Worm (Caenorhabditis elegans): ENCODE results near the gene F01D5.7.

- TF ChIP-seq unc-62 (GFP tag; optimal IDR thresholded peaks at IDR 0.05) (no peak), pha-4 (tag; optimal IDR thresholded peaks at IDR 0.05) (no peak), snpc-4 (tag; optimal IDR thresholded peaks at IDR 0.05) (no peak), elt-1 (tag; optimal IDR thresholded peaks at IDR 0.05; ENCODE audit: borderline replicate concordance, insufficient read depth) (no peak), flh-1 (GFP tag; optimal IDR thresholded peaks at IDR 0.05) (no peak), lin-13 (tag; optimal IDR thresholded peaks at IDR 0.05) (no peak), ham-2 (GFP tag; optimal IDR thresholded peaks at IDR 0.05) (no peak), lsy-2 (tag; optimal IDR thresholded peaks at IDR 0.05) (no peak)
These were observed 44.1 kb upstream of the F01D5.7 start for ce11 chrII:13964325-13964724.

All from whole organism, mixed stage, embryonic.